Fruit fly (Drosophila melanogaster) whole organism, embryonic: ENCODE results near the gene caz.

Experiments
- B-H2 ChIP-seq: fragments of 200-800 bp; sonication (Bioruptor generic); optimal IDR thresholded peaks from 2 replicates; lab custom pipeline; 2018; ENCODE audit warnings: missing biosample characterization, mild to moderate bottlenecking, missing genetic modification characterization
- CG10147 ChIP-seq: fragments of 200-800 bp; sonication (Bioruptor generic); optimal IDR thresholded peaks from 2 replicates; lab custom pipeline; 2019; ENCODE audit warnings: missing biosample characterization, mild to moderate bottlenecking, missing genetic modification characterization, moderate library complexity
- CG1024 ChIP-seq: fragments of 200-800 bp; sonication (Bioruptor generic); IDR thresholded peaks from 2 replicates; pipeline ENCODE4 v1.3.6; 2022; ENCODE audit warnings: missing biosample characterization, missing genetic modification characterization
- CG11093 ChIP-seq: fragments of 200-800 bp; sonication (Bioruptor generic); IDR thresholded peaks from 3 replicates; pipeline ENCODE4 v1.3.6; 2022; ENCODE audit warnings: missing biosample characterization, missing genetic modification characterization
- CG13424 ChIP-seq: fragments of 200-800 bp; sonication (Bioruptor generic); optimal IDR thresholded peaks from 2 replicates; lab custom pipeline; 2019; ENCODE audit warnings: missing biosample characterization, mild to moderate bottlenecking, missing genetic modification characterization, moderate library complexity
- CG17186 ChIP-seq: fragments of 200-800 bp; sonication (Bioruptor generic); optimal IDR thresholded peaks from 3 replicates; lab custom pipeline; 2017; ENCODE audit warnings: missing biosample characterization, missing genetic modification reagents, missing genetic modification characterization
- CG17359 ChIP-seq: fragments of 200-800 bp; sonication (Bioruptor generic); optimal IDR thresholded peaks from 3 replicates; lab custom pipeline; 2018; ENCODE audit warnings: missing biosample characterization, mild to moderate bottlenecking, missing genetic modification characterization, moderate library complexity
- CG17385 ChIP-seq: fragments of 200-800 bp; sonication (Bioruptor generic); optimal IDR thresholded peaks from 3 replicates; lab custom pipeline; 2018; ENCODE audit warnings: missing biosample characterization, mild to moderate bottlenecking, missing genetic modification characterization
- CG17829 ChIP-seq: fragments of 200-800 bp; optimal IDR thresholded peaks from 2 replicates; lab custom pipeline; 2019; ENCODE audit warnings: missing biosample characterization, mild to moderate bottlenecking, missing genetic modification characterization, moderate library complexity
- CG18764 ChIP-seq: fragments of 200-800 bp; sonication (Bioruptor generic); optimal IDR thresholded peaks from 3 replicates; lab custom pipeline; 2016; ENCODE audit warnings: missing biosample characterization, missing genetic modification characterization
- CG2875 ChIP-seq: fragments of 200-800 bp; sonication (Bioruptor generic); optimal IDR thresholded peaks from 2 replicates; lab custom pipeline; 2017; ENCODE audit warnings: missing biosample characterization, mild to moderate bottlenecking, missing genetic modification characterization, missing genetic modification reagents
- CG3407 ChIP-seq: fragments of 200-800 bp; sonication (Bioruptor generic); optimal IDR thresholded peaks from 2 replicates; lab custom pipeline; 2018; ENCODE audit warnings: missing biosample characterization, mild to moderate bottlenecking, missing genetic modification characterization
- CG42726 ChIP-seq: fragments of 200-800 bp; sonication (Bioruptor generic); IDR thresholded peaks from 2 replicates; pipeline ENCODE4 v1.3.6; 2022; ENCODE audit warnings: missing biosample characterization, missing genetic modification characterization; ENCODE audit not compliant: partially characterized antibody
- CG8281 ChIP-seq: fragments of 200-800 bp; sonication (Bioruptor generic); optimal IDR thresholded peaks from 2 replicates; lab custom pipeline; 2018; ENCODE audit warnings: missing biosample characterization, mild to moderate bottlenecking, missing genetic modification characterization, moderate library complexity
- Chrac-16 ChIP-seq: fragments of 200-800 bp; sonication (Bioruptor generic); optimal IDR thresholded peaks from 3 replicates; lab custom pipeline; 2016; ENCODE audit warnings: missing biosample characterization, missing genetic modification characterization
- CkIIα-i1 ChIP-seq: fragments of 200-800 bp; sonication (Bioruptor generic); IDR thresholded peaks from 2 replicates; pipeline ENCODE4 v1.3.6; 2022; ENCODE audit warnings: missing biosample characterization, missing genetic modification characterization
- CrebB ChIP-seq: fragments of 200-800 bp; sonication (Bioruptor generic); optimal IDR thresholded peaks from 3 replicates; lab custom pipeline; 2018; ENCODE audit warnings: missing biosample characterization, mild to moderate bottlenecking, missing genetic modification characterization
- Dad ChIP-seq: fragments of 200-800 bp; sonication (Bioruptor generic); optimal IDR thresholded peaks from 3 replicates; lab custom pipeline; 2016; ENCODE audit warnings: missing biosample characterization, missing genetic modification characterization
- Drgx ChIP-seq: fragments of 200-800 bp; sonication (Bioruptor generic); IDR thresholded peaks from 2 replicates; pipeline ENCODE4 v1.3.6; 2022; ENCODE audit warnings: missing biosample characterization, missing genetic modification characterization
- Fer3 ChIP-seq: fragments of 200-800 bp; sonication (Bioruptor generic); optimal IDR thresholded peaks from 2 replicates; lab custom pipeline; 2018; ENCODE audit warnings: missing biosample characterization, mild to moderate bottlenecking, missing genetic modification characterization, moderate library complexity
- Jarid2 ChIP-seq: fragments of 200-800 bp; sonication (Bioruptor generic); optimal IDR thresholded peaks from 3 replicates; lab custom pipeline; 2017; ENCODE audit warnings: mild to moderate bottlenecking, missing biosample characterization, missing genetic modification reagents, missing genetic modification characterization
- Kr ChIP-seq: fragments of 200-800 bp; sonication (Bioruptor generic); optimal IDR thresholded peaks from 2 replicates; lab custom pipeline; 2017; ENCODE audit warnings: missing biosample characterization, mild to moderate bottlenecking, missing genetic modification characterization
- MBD-R2 ChIP-seq: fragments of 200-800 bp; sonication (Bioruptor generic); IDR thresholded peaks from 2 replicates; pipeline ENCODE4 v1.3.6; 2022; ENCODE audit warnings: missing biosample characterization, missing genetic modification characterization
- NC2α ChIP-seq: fragments of 200-800 bp; sonication (Bioruptor generic); optimal IDR thresholded peaks from 2 replicates; lab custom pipeline; 2016; ENCODE audit warnings: missing biosample characterization, missing genetic modification characterization
- NC2β ChIP-seq: fragments of 200-800 bp; sonication (Bioruptor generic); optimal IDR thresholded peaks from 2 replicates; lab custom pipeline; 2016; ENCODE audit warnings: missing biosample characterization, missing genetic modification characterization
- NK7.1 ChIP-seq: fragments of 200-800 bp; sonication (Bioruptor generic); optimal IDR thresholded peaks from 3 replicates; lab custom pipeline; 2016; ENCODE audit warnings: missing biosample characterization, missing genetic modification characterization
- Spps ChIP-seq: fragments of 200-800 bp; sonication (Bioruptor generic); optimal IDR thresholded peaks from 2 replicates; lab custom pipeline; 2018; ENCODE audit warnings: missing biosample characterization, mild to moderate bottlenecking, missing genetic modification characterization
- YL-1 ChIP-seq: fragments of 200-800 bp; sonication (Bioruptor generic); optimal IDR thresholded peaks from 3 replicates; lab custom pipeline; 2017; ENCODE audit warnings: missing biosample characterization, mild to moderate bottlenecking, missing genetic modification characterization
- bowl ChIP-seq: fragments of 200-800 bp; sonication (Bioruptor generic); IDR thresholded peaks from 2 replicates; pipeline ENCODE4 v1.3.6; 2022; ENCODE audit warnings: missing biosample characterization, missing genetic modification characterization
- chm ChIP-seq: fragments of 200-800 bp; sonication (Bioruptor generic); IDR thresholded peaks from 2 replicates; pipeline ENCODE4 v1.3.6; 2022; ENCODE audit warnings: missing biosample characterization, missing genetic modification characterization
- croc ChIP-seq: fragments of 200-800 bp; sonication (Bioruptor generic); conservative IDR thresholded peaks from 3 replicates; pipeline ENCODE4 v1.3.6; 2022; ENCODE audit warnings: missing biosample characterization, missing genetic modification characterization
- dm ChIP-seq: fragments of 200-800 bp; sonication (Bioruptor generic); optimal IDR thresholded peaks from 3 replicates; lab custom pipeline; 2016; ENCODE audit warnings: missing biosample characterization, missing genetic modification characterization
- esg ChIP-seq: fragments of 200-800 bp; sonication (Bioruptor generic); conservative IDR thresholded peaks from 2 replicates; pipeline ENCODE4 v1.3.6; 2022; ENCODE audit warnings: missing biosample characterization, missing genetic modification characterization
- eve ChIP-seq, 2 experiments: fragments of >200 bp; optimal IDR thresholded peaks; 2 replicates each; lab custom pipeline; 2017; ENCODE audit warnings: missing biosample characterization in 2 of 2, missing genetic modification characterization in 2 of 2
- fd3F ChIP-seq: fragments of 200-800 bp; sonication (Bioruptor generic); optimal IDR thresholded peaks from 2 replicates; lab custom pipeline; 2018; ENCODE audit warnings: missing biosample characterization, mild to moderate bottlenecking, missing genetic modification characterization, moderate library complexity
- jing ChIP-seq: fragments of 200-800 bp; sonication (Bioruptor generic); optimal IDR thresholded peaks from 2 replicates; lab custom pipeline; 2018; ENCODE audit warnings: missing biosample characterization, mild to moderate bottlenecking, missing genetic modification characterization
- luna ChIP-seq: fragments of 200-800 bp; sonication (Bioruptor generic); optimal IDR thresholded peaks from 2 replicates; lab custom pipeline; 2016; ENCODE audit warnings: missing biosample characterization, missing genetic modification characterization
- onecut ChIP-seq: fragments of 200-800 bp; sonication (Bioruptor generic); IDR thresholded peaks from 2 replicates; pipeline ENCODE4 v1.3.6; 2022; ENCODE audit warnings: missing biosample characterization, missing genetic modification characterization
- otp ChIP-seq: fragments of 200-800 bp; sonication (Bioruptor generic); IDR thresholded peaks from 3 replicates; pipeline ENCODE4, ENCODE4 v1.3.6; 2022; ENCODE audit warnings: missing biosample characterization, missing genetic modification characterization
- peb ChIP-seq: fragments of 200-800 bp; sonication (Bioruptor generic); IDR thresholded peaks from 2 replicates; pipeline ENCODE4 v1.3.6; 2022; ENCODE audit warnings: missing biosample characterization, missing genetic modification characterization
- pzg ChIP-seq: fragments of 200-800 bp; sonication (Bioruptor generic); optimal IDR thresholded peaks from 3 replicates; lab custom pipeline; 2018; ENCODE audit warnings: missing biosample characterization, mild to moderate bottlenecking, missing genetic modification characterization, moderate library complexity
- rib ChIP-seq: fragments of 200-800 bp; sonication (Bioruptor generic); IDR thresholded peaks from 2 replicates; pipeline ENCODE4 v1.3.6; 2022; ENCODE audit warnings: missing biosample characterization, missing genetic modification characterization
- sc ChIP-seq, 3 experiments: fragments of >200 bp in 2 of 3; fragments of 200-800 bp in 1 of 3; sonication (Bioruptor generic) in 1 of 3; optimal IDR thresholded peaks; 2 replicates in 2 of 3; 3 replicates in 1 of 3; lab custom pipeline; 2017; ENCODE audit warnings: mild to moderate bottlenecking in 1 of 3, missing biosample characterization in 1 of 3, missing genetic modification characterization in 1 of 3, missing genetic modification reagents in 1 of 3
- sens ChIP-seq: fragments of 200-800 bp; sonication (Bioruptor generic); peaks from one replicate; lab custom pipeline; 2016; ENCODE audit warnings: missing biosample characterization, missing genetic modification characterization
- sim ChIP-seq: fragments of 200-800 bp; sonication (Bioruptor generic); IDR thresholded peaks from 2 replicates; pipeline ENCODE4 v1.3.6; 2022; ENCODE audit warnings: missing biosample characterization, missing genetic modification characterization
- stc ChIP-seq: fragments of 200-800 bp; sonication (Bioruptor generic); IDR thresholded peaks from 2 replicates; pipeline ENCODE4 v1.3.6; 2022; ENCODE audit warnings: missing biosample characterization, missing genetic modification characterization
- twi ChIP-seq: fragments of 200-800 bp; optimal IDR thresholded peaks from 2 replicates; lab custom pipeline; 2019; ENCODE audit warnings: missing biosample characterization, mild to moderate bottlenecking, missing genetic modification characterization, moderate library complexity
- unpg ChIP-seq: fragments of 200-800 bp; sonication (Bioruptor generic); optimal IDR thresholded peaks from 3 replicates; lab custom pipeline; 2018; ENCODE audit warnings: missing biosample characterization, mild to moderate bottlenecking, missing genetic modification characterization, moderate library complexity
- z ChIP-seq: fragments of 200-800 bp; sonication (Bioruptor generic); IDR thresholded peaks from 3 replicates; pipeline ENCODE4 v1.3.6; 2022; ENCODE audit warnings: missing biosample characterization, missing genetic modification characterization
- zfh2 ChIP-seq: fragments of 200-800 bp; sonication (Bioruptor generic); optimal IDR thresholded peaks from 2 replicates; lab custom pipeline; 2016; ENCODE audit warnings: missing biosample characterization, missing genetic modification characterization

Gene caz

DNA sequence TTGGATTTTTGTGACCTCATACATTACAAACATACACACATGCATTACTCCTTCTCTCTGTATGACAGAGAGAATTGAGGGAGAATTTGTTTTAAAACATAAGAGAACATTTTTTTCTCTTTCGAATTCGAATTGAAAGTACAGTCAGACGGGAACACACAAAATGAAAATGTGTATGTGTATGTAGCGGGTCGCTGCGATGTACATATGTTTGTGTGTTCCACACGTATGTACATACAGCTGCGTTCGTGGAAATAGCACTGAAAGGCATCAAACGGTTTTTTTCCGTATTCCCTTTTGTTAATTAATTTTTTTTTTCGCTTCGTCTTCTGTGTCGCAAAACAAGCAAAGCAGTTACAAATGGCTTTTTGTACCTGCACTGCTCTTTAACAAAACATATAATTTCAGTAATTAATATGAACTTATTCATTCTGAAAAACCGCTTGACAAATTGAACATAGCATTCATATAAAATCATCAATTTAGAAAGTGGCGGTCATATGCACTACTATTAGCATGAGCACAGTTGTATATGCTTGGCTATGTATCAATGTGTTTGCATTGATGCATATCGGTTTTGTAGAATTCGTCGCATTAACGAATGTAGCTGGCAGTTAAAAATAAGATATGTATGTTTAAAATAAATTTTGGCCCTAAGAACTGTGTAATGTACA lies 44.1 kb downstream of the caz start (continued):
- no peak for TF ChIP-seq CkIIα-i1
- peak; percentile 94 for TF ChIP-seq fd3F (GFP tag; lab: Kevin White, UChicago)
- TF ChIP-seq jing: peak; percentile 91
- TF ChIP-seq peb: peak; percentile 82
- TF ChIP-seq CG17359 (tag; lab: Kevin White, UChicago): peak; percentile 95
- peak; percentile 19 for TF ChIP-seq pzg (GFP tag; lab: Kevin White, UChicago)
- TF ChIP-seq esg (GFP tag; lab: Robert Waterston, UW): peak; percentile 90
- TF ChIP-seq CG11093 (GFP tag; lab: Robert Waterston, UW): peak; percentile 93
- TF ChIP-seq twi (tag; lab: Kevin White, UChicago): peak; percentile 94
- TF ChIP-seq sens (GFP tag; lab: Kevin White, UChicago): peak; percentile 99
- no peak for TF ChIP-seq CG42726 (GFP tag; lab: Robert Waterston, UW)
- peak; percentile 91 for TF ChIP-seq chm (GFP tag; lab: Robert Waterston, UW)
- TF ChIP-seq MBD-R2 (GFP tag; lab: Robert Waterston, UW): peak; percentile 74; the same call in 1 of the 2 replicates
- peak; percentile 95 for TF ChIP-seq unpg
- TF ChIP-seq Fer3 (tag; lab: Kevin White, UChicago): peak; percentile 96
- TF ChIP-seq NC2β (GFP tag; lab: Kevin White, UChicago): peak; percentile 90
- TF ChIP-seq CG10147: peak; percentile 98
- TF ChIP-seq eve (GFP tag; optimal IDR thresholded peaks at IDR 0.05; lab: Kevin White, UChicago): no peak
- TF ChIP-seq YL-1: peak; percentile 91
- TF ChIP-seq Kr (GFP tag; lab: Kevin White, UChicago): peak; percentile 62
- peak; percentile 95 for TF ChIP-seq Drgx (GFP tag; lab: Robert Waterston, UW)
- peak; percentile 90 for TF ChIP-seq dm (GFP tag; lab: Kevin White, UChicago)
- TF ChIP-seq CG2875 (GFP tag; lab: Kevin White, UChicago): peak; percentile 90
- TF ChIP-seq Spps (tag; lab: Kevin White, UChicago): peak; percentile 93
- peak; percentile 93 for TF ChIP-seq CG3407
- peak; percentile 83 for TF ChIP-seq bowl (GFP tag; lab: Robert Waterston, UW)
- TF ChIP-seq CG1024 (GFP tag; lab: Robert Waterston, UW): peak; percentile 61
- TF ChIP-seq CG17385 (GFP tag; lab: Kevin White, UChicago): peak; percentile 94
- TF ChIP-seq CG17186 (GFP tag; lab: Kevin White, UChicago): peak; percentile 82
- TF ChIP-seq croc (GFP tag; lab: Robert Waterston, UW): peak; percentile 92
- TF ChIP-seq Jarid2: peak; percentile 83
- peak; percentile 91 for TF ChIP-seq Chrac-16 (GFP tag; lab: Kevin White, UChicago)
- peak; percentile 87 for TF ChIP-seq luna
- TF ChIP-seq sim (GFP tag; lab: Robert Waterston, UW): peak; percentile 80; the same call in 1 of the 2 replicates
- peak; percentile 94 for TF ChIP-seq B-H2 (GFP tag; lab: Kevin White, UChicago)
- peak; percentile 98 for TF ChIP-seq CG13424 (tag; lab: Kevin White, UChicago)
- no peak for TF ChIP-seq sc (optimal IDR thresholded peaks at IDR 0.05; lab: Kevin White, UChicago)
- peak; percentile 92 for TF ChIP-seq sc (GFP tag; optimal IDR thresholded peaks at IDR 0.05; lab: Kevin White, UChicago)
- no peak for TF ChIP-seq z (GFP tag; lab: Robert Waterston, UW)
- TF ChIP-seq Dad (GFP tag; lab: Kevin White, UChicago): peak; percentile 94
- TF ChIP-seq stc (GFP tag; lab: Robert Waterston, UW): peak; percentile 91
- peak; percentile 94 for TF ChIP-seq NK7.1 (GFP tag; lab: Kevin White, UChicago)
- peak; percentile 90 for TF ChIP-seq onecut (GFP tag; lab: Robert Waterston, UW)
- TF ChIP-seq rib (GFP tag; lab: Robert Waterston, UW): peak; percentile 87
- peak; percentile 92 for TF ChIP-seq NC2α (GFP tag; lab: Kevin White, UChicago)
- peak; percentile 94 for TF ChIP-seq CrebB (tag; lab: Kevin White, UChicago)
- TF ChIP-seq CG18764 (GFP tag; lab: Kevin White, UChicago): peak; percentile 87
- TF ChIP-seq CG17829 (tag; lab: Kevin White, UChicago): peak; percentile 96
- peak; percentile 89; the same call in 2 of the 3 replicates for TF ChIP-seq otp (GFP tag; lab: Robert Waterston, UW)
- TF ChIP-seq CG8281 (tag; lab: Kevin White, UChicago): peak; percentile 91
- TF ChIP-seq zfh2: peak; percentile 94
